Worm (Caenorhabditis elegans): ENCODE results near the gene srw-41.

ce11 chrV:16725955-16726354 lies 28.7 kb downstream of the srw-41 start:
- TF ChIP-seq M03D4.4 (tag; optimal IDR thresholded peaks at IDR 0.05) (no peak), elt-3 (tag; optimal IDR thresholded peaks at IDR 0.05) (no peak), pha-4 (tag; optimal IDR thresholded peaks at IDR 0.05) (no peak), blmp-1 (tag; optimal IDR thresholded peaks at IDR 0.05) (no peak), ham-2 (GFP tag; optimal IDR thresholded peaks at IDR 0.05) (no peak), unc-62 (GFP tag; optimal IDR thresholded peaks at IDR 0.05) (no peak)

Measured in whole organism, mixed stage, embryonic.